Worm (Caenorhabditis elegans): Measurements from ENCODE around the gene clec-180.

DNA sequence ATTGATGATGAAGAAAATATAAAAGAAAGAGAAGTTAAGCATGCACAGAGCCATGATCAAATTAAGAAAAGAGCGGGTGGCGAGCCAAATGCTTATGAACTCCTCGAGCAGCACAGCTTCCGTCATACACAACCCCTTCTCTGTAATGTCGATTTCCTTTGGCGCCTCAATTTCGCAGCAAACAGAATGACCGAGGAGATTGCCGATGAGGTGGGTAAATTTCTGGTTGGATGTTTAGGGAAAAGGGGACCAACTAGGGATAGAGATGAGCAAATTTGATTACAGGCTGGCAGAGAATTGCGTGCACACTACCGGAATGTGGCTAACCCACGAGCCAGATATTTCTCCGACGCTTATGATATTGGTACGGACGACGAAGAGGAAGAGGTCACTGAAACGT lies 36.7 kb downstream of the clec-180 start:
- TF ChIP-seq zfp-3 (GFP tag; conservative IDR thresholded peaks at IDR 0.05) (no peak), nhr-76 (tag; optimal IDR thresholded peaks at IDR 0.05) (no peak), unc-39 (tag; optimal IDR thresholded peaks at IDR 0.05) (no peak), pqm-1 (tag; optimal IDR thresholded peaks at IDR 0.05) (no peak), lin-39 (tag; optimal IDR thresholded peaks at IDR 0.05) (no peak), egl-27 (tag; optimal IDR thresholded peaks at IDR 0.05) (no peak), nhr-237 (tag; optimal IDR thresholded peaks at IDR 0.05) (no peak), Y105C5A.15 (GFP tag; IDR thresholded peaks at IDR 0.05) (no peak), attf-4 (tag; optimal IDR thresholded peaks at IDR 0.05) (no peak), pha-4 (GFP tag; IDR thresholded peaks at IDR 0.05) (no peak), pha-4 (tag; optimal IDR thresholded peaks at IDR 0.05) (no peak), egl-43 (GFP tag; IDR thresholded peaks at IDR 0.05) (no peak), fkh-10 (GFP tag; optimal IDR thresholded peaks at IDR 0.05) (no peak), aly-2 (tag; optimal IDR thresholded peaks at IDR 0.05) (no peak), ceh-62 (tag; optimal IDR thresholded peaks at IDR 0.05) (no peak)

All from whole organism, L4 larva.